Fruit fly (Drosophila melanogaster) Kc167 (cell line): ENCODE measurements around the gene PGRP-LD.

Source experiments
- Myc ChIP-seq: fragments of >200 bp; optimal IDR thresholded peaks from 2 replicates; lab custom pipeline; 2017; ENCODE audit warnings: missing external identifiers
- Sin3A ChIP-seq: fragments of >200 bp; optimal IDR thresholded peaks from 2 replicates; lab custom pipeline; 2018; ENCODE audit warnings: missing external identifiers
- h ChIP-seq: fragments of >200 bp; optimal IDR thresholded peaks from 3 replicates; lab custom pipeline; 2018; ENCODE audit warnings: missing external identifiers
- insv ChIP-seq: fragments of >200 bp; optimal IDR thresholded peaks from 3 replicates; lab custom pipeline; 2018; ENCODE audit warnings: missing external identifiers
- psq ChIP-seq: fragments of >200 bp; optimal IDR thresholded peaks from 2 replicates; lab custom pipeline; 2017; ENCODE audit warnings: missing external identifiers
- ttk ChIP-seq: sonication (Bioruptor generic); optimal IDR thresholded peaks from 2 replicates; lab custom pipeline; 2017; ENCODE audit warnings: missing external identifiers

Gene PGRP-LD

DNA sequence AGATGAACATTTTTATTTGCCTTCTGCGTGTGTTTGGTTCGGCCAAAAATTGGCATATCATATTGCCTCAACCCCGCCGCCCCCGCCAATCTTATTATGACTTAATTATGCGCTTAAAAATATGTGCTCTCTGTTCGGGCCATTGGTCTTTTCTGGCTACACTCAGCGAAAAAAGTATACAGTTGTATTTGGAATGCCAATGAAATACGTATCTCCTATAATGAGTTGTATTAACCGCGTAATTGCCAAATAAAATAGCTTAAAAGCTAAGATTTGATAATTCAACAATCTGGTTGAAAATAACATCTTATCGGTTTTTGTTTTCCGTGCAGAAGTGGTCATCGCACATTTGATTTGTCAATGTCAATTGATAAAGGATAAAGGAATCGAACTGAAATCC is 40.2 kb downstream of the PGRP-LD start:
- TF ChIP-seq ttk (lab: Kevin White, UChicago), result no peak
- no peak for TF ChIP-seq insv
- no peak for TF ChIP-seq psq
- TF ChIP-seq h, result no peak
- no peak for TF ChIP-seq Sin3A (lab: Kevin White, UChicago)
- no peak for TF ChIP-seq Myc (lab: Kevin White, UChicago)

DNA sequence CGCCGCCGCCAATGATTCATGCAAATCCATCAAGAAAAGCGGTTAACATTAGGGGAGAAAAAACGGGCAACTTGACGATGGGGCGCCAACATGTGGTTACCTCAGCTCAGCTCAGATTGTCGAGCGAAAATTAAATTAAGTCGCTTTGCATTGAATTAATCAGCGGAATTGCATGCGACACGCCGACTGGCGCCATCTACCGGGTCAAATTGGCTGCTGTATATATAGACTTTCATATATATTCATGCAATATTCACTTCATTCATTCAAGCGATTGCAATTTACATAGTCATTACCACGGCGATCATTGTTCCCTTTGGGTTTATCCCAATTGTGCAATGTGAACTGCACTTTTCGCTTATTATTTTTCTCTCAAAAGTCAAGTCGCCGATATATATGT is 40.9 kb downstream of the PGRP-LD start:
- no peak for TF ChIP-seq psq
- TF ChIP-seq insv, result no peak
- no peak for TF ChIP-seq ttk (lab: Kevin White, UChicago)
- TF ChIP-seq Sin3A (lab: Kevin White, UChicago), result no peak
- TF ChIP-seq Myc (lab: Kevin White, UChicago), result no peak
- no peak for TF ChIP-seq h

DNA sequence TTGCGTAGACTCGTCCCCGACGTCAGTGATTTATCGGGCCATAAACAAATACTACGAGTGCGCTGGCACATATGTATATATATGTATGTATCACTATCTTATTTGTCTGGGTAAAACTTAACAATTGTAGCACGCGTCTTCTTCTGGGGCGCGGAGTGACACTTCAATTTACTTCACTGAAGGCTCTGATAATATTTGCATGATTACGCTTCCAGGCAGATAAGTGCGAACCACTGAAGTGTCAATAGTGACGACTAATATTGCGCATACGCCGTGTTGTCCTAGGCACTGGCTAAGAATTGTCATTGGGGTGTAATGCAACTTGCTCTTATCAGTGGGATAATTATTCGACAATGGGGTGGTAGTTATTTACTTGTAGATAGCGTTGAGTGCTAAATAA is 41.7 kb downstream of the PGRP-LD start:
- TF ChIP-seq Myc (lab: Kevin White, UChicago) (no peak), h (no peak)

DNA sequence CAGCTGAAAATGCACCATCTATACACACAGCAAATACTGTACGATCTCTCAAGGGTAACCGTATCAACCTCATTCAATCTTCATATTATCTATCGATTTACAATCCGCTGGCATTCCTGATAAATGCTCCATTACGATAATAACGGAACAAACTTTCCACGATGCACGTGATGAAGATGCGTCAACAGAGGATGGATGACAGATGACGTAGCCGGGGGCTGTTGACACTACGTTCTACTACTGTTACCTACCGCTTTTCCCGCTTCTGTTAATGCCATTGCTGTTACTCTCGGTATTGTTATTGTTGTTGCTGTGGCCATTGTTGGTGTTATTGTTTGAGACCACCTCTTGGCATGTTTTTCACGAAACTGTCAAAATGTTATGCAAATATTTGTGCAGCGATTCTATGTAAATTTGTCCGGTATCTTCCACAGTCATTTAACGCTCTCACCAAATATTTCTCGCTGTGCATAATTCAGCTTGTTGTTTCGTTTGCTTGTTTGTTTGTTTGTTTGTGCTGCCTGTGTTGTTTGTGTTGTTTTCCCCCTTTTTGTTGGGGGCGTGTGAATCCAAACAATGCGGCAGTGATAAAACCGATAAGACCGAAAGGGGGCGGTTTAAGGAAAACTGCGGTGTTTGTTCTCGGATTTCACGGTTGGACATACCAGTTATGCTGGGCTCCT is 44.1 kb downstream of the PGRP-LD start:
- TF ChIP-seq Sin3A (lab: Kevin White, UChicago) (no peak), insv (no peak), h (no peak), ttk (lab: Kevin White, UChicago) (no peak), psq (no peak), Myc (lab: Kevin White, UChicago) (no peak)

DNA sequence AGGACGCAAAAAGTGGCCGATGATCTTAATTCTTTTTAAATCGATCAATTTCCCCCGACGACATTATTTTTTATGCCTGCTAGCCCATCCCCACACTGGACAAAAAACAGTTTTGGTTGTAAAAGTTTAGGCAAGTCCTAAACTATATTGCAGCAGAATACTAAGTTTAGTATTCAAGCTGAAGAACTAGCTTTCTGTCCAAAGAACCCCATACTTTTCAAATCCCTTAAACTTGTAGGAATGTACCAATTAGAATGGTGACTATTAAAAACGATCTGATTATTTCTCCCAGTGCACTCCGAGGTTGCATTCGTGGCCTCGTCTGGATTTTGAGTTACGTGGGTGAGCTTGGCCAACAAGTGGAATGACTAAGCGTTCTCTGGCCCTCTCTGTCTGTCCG is 45.6 kb downstream of the PGRP-LD start:
- TF ChIP-seq psq (no peak), insv (no peak), h (no peak), ttk (lab: Kevin White, UChicago) (no peak), Myc (lab: Kevin White, UChicago) (no peak), Sin3A (lab: Kevin White, UChicago) (no peak)

DNA sequence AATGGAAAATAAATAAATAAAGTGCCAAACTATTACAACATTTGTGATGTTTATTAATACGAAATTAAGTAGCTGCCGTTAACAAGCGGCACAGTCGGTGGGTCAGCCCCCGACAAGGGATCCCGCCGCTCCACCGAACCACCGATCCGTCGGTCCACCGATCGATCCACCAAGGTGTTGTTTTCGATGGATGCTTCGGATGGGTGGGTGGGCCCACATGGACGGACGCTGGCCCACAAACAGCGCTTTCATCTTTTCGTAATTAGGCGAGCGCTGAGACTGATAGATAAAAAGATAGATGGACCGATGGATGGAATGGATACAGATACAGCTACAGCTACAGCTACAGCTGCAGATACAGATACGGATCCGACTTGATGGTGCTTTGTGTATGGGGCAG is 48.4 kb downstream of the PGRP-LD start:
- no peak for TF ChIP-seq insv
- no peak for TF ChIP-seq Sin3A (lab: Kevin White, UChicago)
- TF ChIP-seq psq, result no peak
- TF ChIP-seq Myc (lab: Kevin White, UChicago), result no peak
- no peak for TF ChIP-seq ttk (lab: Kevin White, UChicago)
- TF ChIP-seq h, result no peak

DNA sequence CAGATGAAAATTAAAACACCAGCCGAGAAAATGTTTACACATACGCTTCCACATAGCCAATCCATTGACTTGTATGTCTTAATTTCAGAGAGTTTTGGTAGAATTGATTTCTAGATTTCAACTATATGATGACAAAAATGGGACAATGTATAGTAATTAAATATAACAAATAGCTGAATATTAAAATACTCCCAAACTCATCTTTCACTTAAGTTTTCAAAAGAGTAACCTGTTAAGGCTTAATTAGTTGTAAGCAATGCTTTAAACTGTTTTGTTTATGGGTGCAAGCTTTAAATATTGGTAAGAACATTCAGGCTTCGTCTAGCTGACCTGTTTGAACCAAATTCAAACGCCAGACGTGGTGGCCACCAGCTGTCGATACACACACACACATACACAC is 48.8 kb downstream of the PGRP-LD start:
- TF ChIP-seq insv (no peak), Sin3A (lab: Kevin White, UChicago) (no peak), h (no peak), psq (no peak), Myc (lab: Kevin White, UChicago) (no peak), ttk (lab: Kevin White, UChicago) (no peak)

DNA sequence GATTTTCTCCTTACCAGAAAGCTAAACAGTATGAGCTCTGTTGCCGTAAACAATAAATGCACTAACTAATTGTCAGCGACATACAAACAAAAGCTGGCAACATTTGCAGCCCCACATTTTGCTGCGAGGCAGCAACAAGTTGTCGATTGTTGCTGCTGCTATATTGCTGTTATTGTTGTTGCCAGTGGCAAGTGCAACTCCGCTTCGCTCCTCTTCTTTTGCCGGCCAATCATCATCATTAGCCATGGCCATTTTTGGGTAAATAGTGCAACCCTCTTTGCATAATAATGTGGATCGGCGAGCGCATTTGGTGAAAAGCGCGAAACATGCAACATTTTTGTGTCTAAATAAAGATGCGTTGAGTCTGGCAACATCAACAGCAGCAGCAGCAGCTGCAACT is 50.8 kb downstream of the PGRP-LD start:
- TF ChIP-seq insv, result no peak

DNA sequence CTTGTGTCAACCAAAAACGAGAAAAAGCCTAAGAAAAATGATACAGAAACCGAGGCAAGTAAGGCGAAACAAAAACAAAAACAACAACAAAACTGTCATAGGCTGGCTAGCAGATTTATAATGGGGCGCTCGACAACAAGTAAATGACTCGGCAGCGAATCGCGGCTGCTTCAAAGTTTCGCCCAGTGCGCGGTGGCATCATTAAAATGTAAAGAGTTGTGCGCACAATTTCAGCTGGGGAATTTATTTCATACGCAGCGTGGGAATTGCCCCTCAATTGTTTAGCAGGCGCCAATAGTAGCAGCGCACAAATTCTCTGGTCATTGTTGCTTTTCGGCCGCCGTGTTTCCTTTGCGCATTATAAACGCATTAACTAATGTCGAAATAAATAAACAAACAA is 52.0 kb downstream of the PGRP-LD start:
- TF ChIP-seq Sin3A (lab: Kevin White, UChicago) (no peak), ttk (lab: Kevin White, UChicago) (no peak), h (no peak), Myc (lab: Kevin White, UChicago) (no peak), insv (no peak), psq (no peak)

DNA sequence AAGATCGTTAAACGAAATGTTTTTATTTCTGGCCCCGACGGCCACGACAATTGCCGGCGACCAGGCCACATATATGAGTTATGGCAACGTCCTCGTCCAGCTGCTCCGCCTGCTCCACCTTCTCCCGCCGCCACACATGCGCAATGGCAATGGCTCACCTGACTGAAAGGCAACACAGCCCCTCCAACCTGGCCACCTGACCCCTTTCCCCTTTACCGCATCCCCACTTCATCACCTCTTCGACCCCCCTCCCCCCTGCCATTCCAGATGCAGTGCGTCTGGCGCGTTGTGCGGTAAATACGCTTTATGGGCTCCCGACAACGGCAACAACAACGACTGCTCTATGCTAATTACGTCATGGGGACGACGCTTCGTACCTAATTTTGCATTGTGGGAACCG is 53.9 kb downstream of the PGRP-LD start:
- TF ChIP-seq Myc (lab: Kevin White, UChicago) (no peak), ttk (lab: Kevin White, UChicago) (no peak), h (no peak), psq (no peak), Sin3A (lab: Kevin White, UChicago) (no peak), insv (no peak)

DNA sequence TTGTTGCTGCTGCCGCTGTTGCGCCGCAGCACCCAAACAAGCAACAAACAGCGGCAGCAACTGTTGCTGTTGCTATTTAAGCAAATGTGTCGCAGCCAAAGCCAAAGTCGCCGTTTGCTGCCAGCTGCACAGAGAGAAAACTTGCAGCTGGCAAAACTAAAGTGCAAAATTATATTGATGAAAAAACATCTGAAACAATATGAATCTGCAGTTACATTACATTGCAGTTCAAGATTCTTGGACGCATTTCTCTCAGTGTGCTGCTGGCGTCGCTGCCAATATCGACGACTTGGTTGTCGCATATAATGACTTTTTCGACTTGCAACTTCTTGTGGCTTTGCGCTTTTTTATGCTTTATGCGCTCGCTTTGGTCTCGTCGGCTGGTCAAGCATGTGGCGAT is 54.4 kb downstream of the PGRP-LD start:
- no peak for TF ChIP-seq h
- no peak for TF ChIP-seq Myc (lab: Kevin White, UChicago)
- TF ChIP-seq psq, result no peak
